Fruit fly (Drosophila melanogaster) whole organism, embryonic: ENCODE results near the gene CG15412.

Experiments used
- Bdp1 ChIP-seq: fragments of 200-800 bp; sonication (Bioruptor generic); optimal IDR thresholded peaks from 3 replicates; lab custom pipeline; 2016; ENCODE audit warnings: missing biosample characterization, missing genetic modification characterization
- BtbVII ChIP-seq: fragments of 200-800 bp; sonication (Bioruptor generic); optimal IDR thresholded peaks from 3 replicates; lab custom pipeline; 2017; ENCODE audit warnings: missing biosample characterization, mild to moderate bottlenecking, missing genetic modification characterization
- CG1024 ChIP-seq: fragments of 200-800 bp; sonication (Bioruptor generic); IDR thresholded peaks from 2 replicates; pipeline ENCODE4 v1.3.6; 2022; ENCODE audit warnings: missing biosample characterization, missing genetic modification characterization
- CG10654 ChIP-seq: fragments of 200-800 bp; sonication (Bioruptor generic); optimal IDR thresholded peaks from 2 replicates; lab custom pipeline; 2016; ENCODE audit warnings: missing biosample characterization, missing genetic modification characterization
- CG11247 ChIP-seq: fragments of 200-800 bp; sonication (Bioruptor generic); IDR thresholded peaks from 2 replicates; pipeline ENCODE4 v1.3.6; 2022; ENCODE audit warnings: missing biosample characterization, missing genetic modification characterization
- CG11560 ChIP-seq: fragments of 200-800 bp; sonication (Bioruptor generic); IDR thresholded peaks from 3 replicates; pipeline ENCODE4 v1.3.6; 2022; ENCODE audit warnings: missing biosample characterization, missing genetic modification characterization
- CG11723 ChIP-seq: fragments of 200-800 bp; sonication (Bioruptor generic); optimal IDR thresholded peaks from 2 replicates; lab custom pipeline; 2017; ENCODE audit warnings: missing biosample characterization, mild to moderate bottlenecking, missing genetic modification characterization
- CG12236 ChIP-seq: fragments of 200-800 bp; sonication (Bioruptor generic); optimal IDR thresholded peaks from 2 replicates; lab custom pipeline; 2016; ENCODE audit warnings: missing biosample characterization, missing genetic modification characterization
- CG12942 ChIP-seq: fragments of 200-800 bp; sonication (Bioruptor generic); optimal IDR thresholded peaks from 3 replicates; lab custom pipeline; 2016; ENCODE audit warnings: missing biosample characterization, missing genetic modification characterization
- CG13424 ChIP-seq: fragments of 200-800 bp; sonication (Bioruptor generic); optimal IDR thresholded peaks from 2 replicates; lab custom pipeline; 2019; ENCODE audit warnings: missing biosample characterization, mild to moderate bottlenecking, missing genetic modification characterization, moderate library complexity
- CG13894 ChIP-seq: fragments of 200-800 bp; sonication (Bioruptor generic); optimal IDR thresholded peaks from 3 replicates; lab custom pipeline; 2018; ENCODE audit warnings: missing biosample characterization, mild to moderate bottlenecking, missing genetic modification characterization, moderate library complexity
- CG1647 ChIP-seq: fragments of 200-800 bp; sonication (Bioruptor generic); optimal IDR thresholded peaks from 3 replicates; lab custom pipeline; 2016; ENCODE audit warnings: missing biosample characterization, missing genetic modification characterization
- CG31388 ChIP-seq: fragments of 200-800 bp; sonication (Bioruptor generic); optimal IDR thresholded peaks from 2 replicates; lab custom pipeline; 2016; ENCODE audit warnings: missing biosample characterization, missing genetic modification characterization
- CG4424 ChIP-seq: fragments of 200-800 bp; sonication (Bioruptor generic); optimal IDR thresholded peaks from 3 replicates; lab custom pipeline; 2016; ENCODE audit warnings: missing biosample characterization, missing genetic modification characterization
- CG4707 ChIP-seq: fragments of 200-800 bp; sonication (Bioruptor generic); optimal IDR thresholded peaks from 2 replicates; lab custom pipeline; 2018; ENCODE audit warnings: missing biosample characterization, mild to moderate bottlenecking, missing genetic modification characterization, moderate library complexity
- CG4730 ChIP-seq: fragments of 200-800 bp; sonication (Bioruptor generic); IDR thresholded peaks from 2 replicates; pipeline ENCODE4 v1.3.6; 2022; ENCODE audit warnings: missing biosample characterization, missing genetic modification characterization
- CG4854 ChIP-seq: fragments of 200-800 bp; sonication (Bioruptor generic); optimal IDR thresholded peaks from 2 replicates; lab custom pipeline; 2016; ENCODE audit warnings: missing biosample characterization, missing genetic modification characterization, inconsistent platforms
- CG7786 ChIP-seq: fragments of 200-800 bp; sonication (Bioruptor generic); optimal IDR thresholded peaks from 2 replicates; lab custom pipeline; 2016; ENCODE audit warnings: missing biosample characterization, missing genetic modification characterization
- CG7987 ChIP-seq: fragments of 200-800 bp; sonication (Bioruptor generic); optimal IDR thresholded peaks from 2 replicates; lab custom pipeline; 2018; ENCODE audit warnings: missing biosample characterization, mild to moderate bottlenecking, missing genetic modification characterization, moderate library complexity
- CG9876 ChIP-seq: fragments of 200-800 bp; sonication (Bioruptor generic); optimal IDR thresholded peaks from 2 replicates; lab custom pipeline; 2016; ENCODE audit warnings: missing biosample characterization, missing genetic modification characterization
- Dip3 ChIP-seq: fragments of 200-800 bp; sonication (Bioruptor generic); optimal IDR thresholded peaks from 3 replicates; lab custom pipeline; 2016; ENCODE audit warnings: missing biosample characterization, missing genetic modification characterization
- Fer2 ChIP-seq: fragments of 200-800 bp; sonication (Bioruptor generic); optimal IDR thresholded peaks from 2 replicates; lab custom pipeline; 2018; ENCODE audit warnings: missing biosample characterization, mild to moderate bottlenecking, missing genetic modification characterization, moderate library complexity
- Lhr ChIP-seq: fragments of 200-800 bp; sonication (Bioruptor generic); optimal IDR thresholded peaks from 3 replicates; lab custom pipeline; 2017; ENCODE audit warnings: mild to moderate bottlenecking, missing biosample characterization, missing genetic modification reagents, missing genetic modification characterization
- Lim3 ChIP-seq: fragments of 200-800 bp; sonication (Bioruptor generic); IDR thresholded peaks from 2 replicates; pipeline ENCODE4 v1.3.6; 2022; ENCODE audit warnings: missing biosample characterization, missing genetic modification characterization
- NFAT ChIP-seq: fragments of 200-800 bp; sonication (Bioruptor generic); IDR thresholded peaks from 2 replicates; pipeline ENCODE4 v1.3.6; 2022; ENCODE audit warnings: missing biosample characterization, missing genetic modification characterization
- Stat92E ChIP-seq, 3 experiments: fragments of >200 bp in 2 of 3; fragments of 200-800 bp in 1 of 3; sonication (Bioruptor generic) in 1 of 3; optimal IDR thresholded peaks; 2 replicates each; lab custom pipeline; 2017 to 2019; ENCODE audit warnings: missing biosample characterization in 3 of 3, missing genetic modification characterization in 3 of 3, mild to moderate bottlenecking in 1 of 3, moderate library complexity in 1 of 3
- TFAM ChIP-seq: fragments of 200-800 bp; sonication (Bioruptor generic); optimal IDR thresholded peaks from 2 replicates; lab custom pipeline; 2017; ENCODE audit warnings: missing biosample characterization, missing genetic modification characterization, inconsistent platforms
- Usf ChIP-seq: fragments of 200-800 bp; sonication (Bioruptor generic); optimal IDR thresholded peaks from 2 replicates; lab custom pipeline; 2017; ENCODE audit warnings: missing genotype, missing biosample characterization, missing genetic modification characterization
- abd-A ChIP-seq: fragments of 200-800 bp; sonication (Bioruptor generic); optimal IDR thresholded peaks from 3 replicates; lab custom pipeline; 2019; ENCODE audit warnings: missing biosample characterization, mild to moderate bottlenecking, missing genetic modification characterization, moderate library complexity
- aop ChIP-seq: fragments of 200-800 bp; sonication (Bioruptor generic); IDR thresholded peaks from 2 replicates; pipeline ENCODE4 v1.3.6; 2022; ENCODE audit warnings: missing biosample characterization, missing genetic modification characterization
- br ChIP-seq: fragments of >200 bp; optimal IDR thresholded peaks from 2 replicates; lab custom pipeline; 2017
- cwo ChIP-seq: fragments of 200-800 bp; sonication (Bioruptor generic); optimal IDR thresholded peaks from 3 replicates; lab custom pipeline; 2017; ENCODE audit warnings: missing biosample characterization, missing genetic modification characterization, mild to moderate bottlenecking, moderate library complexity, missing genetic modification reagents
- dimm ChIP-seq: fragments of 200-800 bp; sonication (Bioruptor generic); IDR thresholded peaks from 2 replicates; pipeline ENCODE4 v1.3.6; 2022; ENCODE audit warnings: missing biosample characterization, missing genetic modification characterization
- eyg ChIP-seq: fragments of 200-800 bp; sonication (Bioruptor generic); optimal IDR thresholded peaks from 3 replicates; lab custom pipeline; 2016; ENCODE audit warnings: missing biosample characterization, missing genetic modification characterization
- fd96Cb ChIP-seq: fragments of 200-800 bp; sonication (Bioruptor generic); optimal IDR thresholded peaks from 2 replicates; lab custom pipeline; 2018; ENCODE audit warnings: missing biosample characterization, mild to moderate bottlenecking, missing genetic modification characterization, moderate library complexity
- grn ChIP-seq: fragments of 200-800 bp; sonication (Bioruptor generic); optimal IDR thresholded peaks from 3 replicates; lab custom pipeline; 2017; ENCODE audit warnings: missing biosample characterization, missing genetic modification characterization
- gt ChIP-seq: fragments of 200-800 bp; sonication (Bioruptor generic); IDR thresholded peaks from 2 replicates; pipeline ENCODE4 v1.3.6; 2022; ENCODE audit warnings: missing biosample characterization, missing genetic modification characterization
- hb ChIP-seq: fragments of 200-800 bp; sonication (Bioruptor generic); IDR thresholded peaks from 3 replicates; pipeline ENCODE4 v1.3.6; 2022; ENCODE audit warnings: missing biosample characterization, missing genetic modification characterization; ENCODE audit not compliant: partially characterized antibody
- mld ChIP-seq: fragments of 200-800 bp; sonication (Bioruptor generic); IDR thresholded peaks from 3 replicates; pipeline ENCODE4 v1.3.6; 2022; ENCODE audit warnings: missing biosample characterization, missing genetic modification characterization; ENCODE audit not compliant: partially characterized antibody
- nmo ChIP-seq: fragments of 200-800 bp; sonication (Bioruptor generic); optimal IDR thresholded peaks from 2 replicates; lab custom pipeline; 2018; ENCODE audit warnings: missing biosample characterization, mild to moderate bottlenecking, missing genetic modification characterization, moderate library complexity
- oc ChIP-seq: fragments of 200-800 bp; sonication (Bioruptor generic); optimal IDR thresholded peaks from 2 replicates; lab custom pipeline; 2018; ENCODE audit warnings: missing biosample characterization, mild to moderate bottlenecking, missing genetic modification characterization, moderate library complexity
- peb ChIP-seq: fragments of 200-800 bp; sonication (Bioruptor generic); IDR thresholded peaks from 2 replicates; pipeline ENCODE4 v1.3.6; 2022; ENCODE audit warnings: missing biosample characterization, missing genetic modification characterization
- psq ChIP-seq: fragments of 200-800 bp; sonication (Bioruptor generic); optimal IDR thresholded peaks from 2 replicates; lab custom pipeline; 2017; ENCODE audit warnings: missing biosample characterization, missing genetic modification characterization
- sd ChIP-seq: fragments of 200-800 bp; sonication (Bioruptor generic); optimal IDR thresholded peaks from 3 replicates; lab custom pipeline; 2018; ENCODE audit warnings: missing biosample characterization, mild to moderate bottlenecking, missing genetic modification characterization, moderate library complexity
- sens ChIP-seq: fragments of 200-800 bp; sonication (Bioruptor generic); peaks from one replicate; lab custom pipeline; 2016; ENCODE audit warnings: missing biosample characterization, missing genetic modification characterization
- slou ChIP-seq: fragments of 200-800 bp; sonication (Bioruptor generic); optimal IDR thresholded peaks from 3 replicates; lab custom pipeline; 2016; ENCODE audit warnings: missing biosample characterization, missing genetic modification characterization
- sna ChIP-seq: fragments of 200-800 bp; sonication (Bioruptor generic); IDR thresholded peaks from 2 replicates; pipeline ENCODE4 v1.3.6; 2022; ENCODE audit warnings: missing biosample characterization, missing genetic modification characterization; ENCODE audit not compliant: partially characterized antibody
- ssp ChIP-seq: fragments of 200-800 bp; sonication (Bioruptor generic); IDR thresholded peaks from 2 replicates; pipeline ENCODE4 v1.3.6; 2022; ENCODE audit warnings: missing biosample characterization, missing genetic modification characterization
- toy ChIP-seq: fragments of 200-800 bp; sonication (Bioruptor generic); IDR thresholded peaks from 2 replicates; pipeline ENCODE4 v1.3.6; 2022; ENCODE audit warnings: missing biosample characterization, missing genetic modification characterization
- trh ChIP-seq: fragments of 200-800 bp; sonication (Bioruptor generic); optimal IDR thresholded peaks from 2 replicates; lab custom pipeline; 2016; ENCODE audit warnings: missing biosample characterization, missing genetic modification characterization
- ttk ChIP-seq: fragments of 200-800 bp; sonication (Bioruptor generic); IDR thresholded peaks from 2 replicates; pipeline ENCODE4 v2.1.2; 2022; ENCODE audit warnings: missing biosample characterization, missing genetic modification characterization

CG15412 gene

dm6 chr2L:3376684-3377086 is 1.2 kb upstream of the CG15412 start, which contains the start of the genes CG9662 and Ptpa (continued):
- TF ChIP-seq CG1024, result peak; percentile 53; the same call in 1 of the 2 replicates
- no peak for TF ChIP-seq sd (tag; lab: Kevin White, UChicago)
- peak; percentile 49 for TF ChIP-seq CG4854 (GFP tag; lab: Kevin White, UChicago)
- TF ChIP-seq ttk, result peak; percentile 62; the same call in 1 of the 2 replicates
- TF ChIP-seq cwo (GFP tag; lab: Kevin White, UChicago), result peak; percentile 21
- peak; percentile 93 for TF ChIP-seq nmo (GFP tag; lab: Kevin White, UChicago)
- peak; percentile 54; the same call in 1 of the 2 replicates for TF ChIP-seq Lim3 (GFP tag; lab: Robert Waterston, UW)
- TF ChIP-seq eyg, result peak; percentile 75
- TF ChIP-seq sens (GFP tag; lab: Kevin White, UChicago), result peak; percentile 94
- peak; percentile 75 for TF ChIP-seq slou (GFP tag; lab: Kevin White, UChicago)
- peak; percentile 96 for TF ChIP-seq ssp (GFP tag; lab: Robert Waterston, UW)
- peak; percentile 80 for TF ChIP-seq CG13424 (tag; lab: Kevin White, UChicago)
- TF ChIP-seq Lhr, result peak; percentile 78
- TF ChIP-seq Stat92E (GFP tag; optimal IDR thresholded peaks at IDR 0.05; lab: Kevin White, UChicago), result no peak
- peak; percentile 67 for TF ChIP-seq Bdp1 (GFP tag; lab: Kevin White, UChicago)
- peak; percentile 82 for TF ChIP-seq CG7786
- TF ChIP-seq aop (GFP tag; lab: Robert Waterston, UW), result 0 out of 2 replicates have a peak, but pooled peaks have one; percentile 32
- TF ChIP-seq CG11560, result peak; percentile 68; the same call in 2 of the 3 replicates
- TF ChIP-seq NFAT (GFP tag; lab: Robert Waterston, UW), result peak; percentile 72
- peak; percentile 69 for TF ChIP-seq Fer2
- TF ChIP-seq hb (GFP tag; lab: Robert Waterston, UW), result peak; percentile 88
- 0 out of 2 replicates have a peak, but pooled peaks have one; percentile 23 for TF ChIP-seq gt (GFP tag; lab: Robert Waterston, UW)
- no peak for TF ChIP-seq br
- TF ChIP-seq sna (GFP tag; lab: Robert Waterston, UW), result peak; percentile 93
- TF ChIP-seq CG1647 (GFP tag; lab: Kevin White, UChicago), result peak; percentile 75
- TF ChIP-seq dimm, result peak; percentile 26; the same call in 1 of the 2 replicates
- TF ChIP-seq Dip3 (GFP tag; lab: Kevin White, UChicago), result peak; percentile 85
- no peak for TF ChIP-seq CG4707 (GFP tag; lab: Kevin White, UChicago)
- no peak for TF ChIP-seq abd-A (tag; lab: Kevin White, UChicago)
- TF ChIP-seq CG31388 (GFP tag; lab: Kevin White, UChicago), result peak; percentile 41
- TF ChIP-seq TFAM, result no peak
- TF ChIP-seq CG11723, result no peak
- no peak for TF ChIP-seq BtbVII (GFP tag; lab: Kevin White, UChicago)
- no peak for TF ChIP-seq CG7987
- TF ChIP-seq CG12236 (GFP tag; lab: Kevin White, UChicago), result peak; percentile 49
- peak; percentile 40 for TF ChIP-seq trh (GFP tag; lab: Kevin White, UChicago)
- TF ChIP-seq CG10654 (GFP tag; lab: Kevin White, UChicago), result peak; percentile 85
- peak; percentile 78 for TF ChIP-seq Usf (GFP tag; lab: Kevin White, UChicago)
- TF ChIP-seq CG12942 (GFP tag; lab: Kevin White, UChicago), result peak; percentile 83
- no peak for TF ChIP-seq oc
- no peak for TF ChIP-seq psq (GFP tag; lab: Kevin White, UChicago)
- TF ChIP-seq peb, result peak; percentile 67
- peak; percentile 81 for TF ChIP-seq CG4424 (GFP tag; lab: Kevin White, UChicago)
- TF ChIP-seq CG4730, result peak; percentile 64
- TF ChIP-seq mld, result 0 out of 3 replicates have a peak, but pooled peaks have one; percentile 44
- no peak for TF ChIP-seq toy (GFP tag; lab: Robert Waterston, UW)
- TF ChIP-seq CG11247, result peak; percentile 64
- TF ChIP-seq fd96Cb (tag; lab: Kevin White, UChicago), result peak; percentile 78
- peak; percentile 54 for TF ChIP-seq CG13894
- peak; percentile 76 for TF ChIP-seq CG9876 (GFP tag; lab: Kevin White, UChicago)
- no peak for TF ChIP-seq grn (GFP tag; lab: Kevin White, UChicago)
